Fruit fly (Drosophila melanogaster) whole organism, embryonic: Measurements from ENCODE around the gene ds.

Source experiments
- Aef1 ChIP-seq: fragments of 200-800 bp; sonication (Bioruptor generic); IDR thresholded peaks from 3 replicates; pipeline ENCODE4 v1.3.6; 2022; ENCODE audit warnings: missing biosample characterization, missing genetic modification characterization
- B-H1 ChIP-seq: fragments of 200-800 bp; sonication (Bioruptor generic); IDR thresholded peaks from 3 replicates; pipeline ENCODE4 v1.3.6; 2022; ENCODE audit warnings: missing biosample characterization, missing genetic modification characterization
- CG10654 ChIP-seq: fragments of 200-800 bp; sonication (Bioruptor generic); optimal IDR thresholded peaks from 2 replicates; lab custom pipeline; 2016; ENCODE audit warnings: missing biosample characterization, missing genetic modification characterization
- CG10959 ChIP-seq: fragments of 200-800 bp; sonication (Bioruptor generic); IDR thresholded peaks from 2 replicates; pipeline ENCODE4 v1.3.6; 2022; ENCODE audit warnings: missing biosample characterization, missing genetic modification characterization
- CG11456 ChIP-seq: fragments of 200-800 bp; sonication (Bioruptor generic); IDR thresholded peaks from 3 replicates; pipeline ENCODE4 v1.3.6; 2022; ENCODE audit warnings: missing biosample characterization, missing genetic modification characterization
- CG11504 ChIP-seq: fragments of 200-800 bp; sonication (Bioruptor generic); optimal IDR thresholded peaks from 3 replicates; lab custom pipeline; 2019; ENCODE audit warnings: missing biosample characterization, mild to moderate bottlenecking, missing genetic modification characterization, moderate library complexity
- CG1233 ChIP-seq: fragments of 200-800 bp; sonication (Bioruptor generic); optimal IDR thresholded peaks from 4 replicates; lab custom pipeline; 2018; ENCODE audit warnings: missing biosample characterization, mild to moderate bottlenecking, missing genetic modification characterization
- CG13296 ChIP-seq: fragments of 200-800 bp; sonication (Bioruptor generic); optimal IDR thresholded peaks from 3 replicates; lab custom pipeline; 2018; ENCODE audit warnings: missing biosample characterization, mild to moderate bottlenecking, missing genetic modification characterization
- CG15514 ChIP-seq: fragments of 200-800 bp; sonication (Bioruptor generic); optimal IDR thresholded peaks from 3 replicates; lab custom pipeline; 2017; ENCODE audit warnings: missing biosample characterization, missing genetic modification characterization, mild to moderate bottlenecking, moderate library complexity, missing genetic modification reagents
- CG16813 ChIP-seq: fragments of 200-800 bp; sonication (Bioruptor generic); IDR thresholded peaks from 3 replicates; pipeline ENCODE4 v1.3.6; 2022; ENCODE audit warnings: missing biosample characterization, missing genetic modification characterization; ENCODE audit not compliant: partially characterized antibody
- CG17328 ChIP-seq: fragments of 200-800 bp; sonication (Bioruptor generic); IDR thresholded peaks from 2 replicates; pipeline ENCODE4 v1.3.6; 2022; ENCODE audit warnings: missing biosample characterization, missing genetic modification characterization
- CG2678 ChIP-seq: fragments of 200-800 bp; sonication (Bioruptor generic); optimal IDR thresholded peaks from 3 replicates; lab custom pipeline; 2019; ENCODE audit warnings: missing biosample characterization, mild to moderate bottlenecking, missing genetic modification characterization, moderate library complexity
- CG31224 ChIP-seq: fragments of 200-800 bp; sonication (Bioruptor generic); IDR thresholded peaks from 2 replicates; pipeline ENCODE4 v1.3.6; 2022; ENCODE audit warnings: missing biosample characterization, missing genetic modification characterization
- CG33213 ChIP-seq: fragments of 200-800 bp; sonication (Bioruptor generic); optimal IDR thresholded peaks from 3 replicates; lab custom pipeline; 2016; ENCODE audit warnings: missing biosample characterization, missing genetic modification characterization
- CG34422 ChIP-seq: fragments of 200-800 bp; sonication (Bioruptor generic); IDR thresholded peaks from 3 replicates; pipeline ENCODE4 v1.3.6; 2022; ENCODE audit warnings: missing biosample characterization, missing genetic modification characterization
- CG6654 ChIP-seq: fragments of 200-800 bp; sonication (Bioruptor generic); optimal IDR thresholded peaks from 2 replicates; lab custom pipeline; 2017; ENCODE audit warnings: missing biosample characterization, mild to moderate bottlenecking, missing genetic modification characterization
- CG8359 ChIP-seq: fragments of 200-800 bp; sonication (Bioruptor generic); optimal IDR thresholded peaks from 2 replicates; lab custom pipeline; 2017; ENCODE audit warnings: missing biosample characterization, mild to moderate bottlenecking, missing genetic modification characterization, borderline replicate concordance
- CTCF ChIP-seq: fragments of 200-800 bp; sonication (Bioruptor generic); optimal IDR thresholded peaks from 2 replicates; lab custom pipeline; 2017; ENCODE audit warnings: missing biosample characterization, mild to moderate bottlenecking, missing genetic modification characterization, moderate library complexity
- Dbx ChIP-seq: fragments of 200-800 bp; sonication (Bioruptor generic); IDR thresholded peaks from 3 replicates; pipeline ENCODE4 v1.3.6; 2022; ENCODE audit warnings: missing biosample characterization, missing genetic modification characterization
- Deaf1 ChIP-seq: fragments of 200-800 bp; optimal IDR thresholded peaks from 3 replicates; lab custom pipeline; 2019; ENCODE audit warnings: missing biosample characterization, mild to moderate bottlenecking, missing genetic modification characterization, moderate library complexity
- ERR ChIP-seq: fragments of 200-800 bp; sonication (Bioruptor generic); optimal IDR thresholded peaks from 2 replicates; lab custom pipeline; 2016; ENCODE audit warnings: missing biosample characterization, missing genetic modification characterization
- Fer1 ChIP-seq: fragments of 200-800 bp; sonication (Bioruptor generic); optimal IDR thresholded peaks from 2 replicates; lab custom pipeline; 2017; ENCODE audit warnings: missing biosample characterization, mild to moderate bottlenecking, missing genetic modification characterization
- HLHmδ ChIP-seq: fragments of 200-800 bp; sonication (Bioruptor generic); optimal IDR thresholded peaks from 2 replicates; lab custom pipeline; 2018; ENCODE audit warnings: missing biosample characterization, mild to moderate bottlenecking, missing genetic modification characterization, moderate library complexity
- Hmr ChIP-seq: fragments of 200-800 bp; sonication (Bioruptor generic); optimal IDR thresholded peaks from 3 replicates; lab custom pipeline; 2017; ENCODE audit warnings: mild to moderate bottlenecking, missing biosample characterization, missing genetic modification reagents, missing genetic modification characterization
- Jarid2 ChIP-seq: fragments of 200-800 bp; sonication (Bioruptor generic); optimal IDR thresholded peaks from 3 replicates; lab custom pipeline; 2017; ENCODE audit warnings: mild to moderate bottlenecking, missing biosample characterization, missing genetic modification reagents, missing genetic modification characterization
- Lim3 ChIP-seq: fragments of 200-800 bp; sonication (Bioruptor generic); IDR thresholded peaks from 2 replicates; pipeline ENCODE4 v1.3.6; 2022; ENCODE audit warnings: missing biosample characterization, missing genetic modification characterization
- Med ChIP-seq: fragments of 200-800 bp; sonication (Bioruptor generic); peaks from one replicate; lab custom pipeline; 2016; ENCODE audit warnings: missing biosample characterization, missing genetic modification characterization, mild to moderate bottlenecking, inconsistent platforms, moderate library complexity
- Optix ChIP-seq: fragments of 200-800 bp; sonication (Bioruptor generic); IDR thresholded peaks from 3 replicates; pipeline ENCODE4 v1.3.6; 2022; ENCODE audit warnings: missing biosample characterization, missing genetic modification characterization
- Scr ChIP-seq: fragments of 200-800 bp; sonication (Bioruptor generic); IDR thresholded peaks from 2 replicates; pipeline ENCODE4 v1.3.6; 2022; ENCODE audit warnings: missing biosample characterization, missing genetic modification characterization; ENCODE audit not compliant: partially characterized antibody
- abd-A ChIP-seq: fragments of 200-800 bp; sonication (Bioruptor generic); optimal IDR thresholded peaks from 3 replicates; lab custom pipeline; 2019; ENCODE audit warnings: missing biosample characterization, mild to moderate bottlenecking, missing genetic modification characterization, moderate library complexity
- ac ChIP-seq: fragments of 200-800 bp; sonication (Bioruptor generic); optimal IDR thresholded peaks from 3 replicates; lab custom pipeline; 2017; ENCODE audit warnings: missing biosample characterization, mild to moderate bottlenecking, missing genetic modification characterization
- ara ChIP-seq: fragments of 200-800 bp; sonication (Bioruptor generic); IDR thresholded peaks from 2 replicates; pipeline ENCODE4 v1.3.6; 2022; ENCODE audit warnings: missing biosample characterization, missing genetic modification characterization
- bcd ChIP-seq: fragments of 200-800 bp; sonication (Bioruptor generic); optimal IDR thresholded peaks from 2 replicates; lab custom pipeline; 2017; ENCODE audit warnings: missing biosample characterization, mild to moderate bottlenecking, missing genetic modification characterization
- cas ChIP-seq: fragments of 200-800 bp; sonication (Bioruptor generic); IDR thresholded peaks from 2 replicates; pipeline ENCODE4 v1.3.6; 2022; ENCODE audit warnings: missing biosample characterization, missing genetic modification characterization
- crc ChIP-seq: fragments of 200-800 bp; sonication (Bioruptor generic); optimal IDR thresholded peaks from 2 replicates; lab custom pipeline; 2016; ENCODE audit warnings: missing biosample characterization, missing genetic modification characterization
- dmrt99B ChIP-seq: fragments of 200-800 bp; sonication (Bioruptor generic); optimal IDR thresholded peaks from 2 replicates; lab custom pipeline; 2018; ENCODE audit warnings: missing biosample characterization, mild to moderate bottlenecking, missing genetic modification characterization, moderate library complexity
- gce ChIP-seq: fragments of 200-800 bp; sonication (Bioruptor generic); IDR thresholded peaks from 3 replicates; pipeline ENCODE4 v1.3.6; 2022; ENCODE audit warnings: missing biosample characterization, missing genetic modification characterization
- gcm2 ChIP-seq: fragments of 200-800 bp; sonication (Bioruptor generic); optimal IDR thresholded peaks from 2 replicates; lab custom pipeline; 2016; ENCODE audit warnings: missing biosample characterization, missing genetic modification characterization
- grau ChIP-seq: fragments of 200-800 bp; optimal IDR thresholded peaks from 3 replicates; lab custom pipeline; 2019; ENCODE audit warnings: missing biosample characterization, mild to moderate bottlenecking, missing genetic modification characterization, moderate library complexity
- jumu ChIP-seq: fragments of 200-800 bp; sonication (Bioruptor generic); optimal IDR thresholded peaks from 3 replicates; lab custom pipeline; 2016; ENCODE audit warnings: missing biosample characterization, missing genetic modification characterization
- nerfin-2 ChIP-seq: fragments of 200-800 bp; sonication (Bioruptor generic); IDR thresholded peaks from 2 replicates; pipeline ENCODE4 v1.3.6; 2022; ENCODE audit warnings: missing biosample characterization, missing genetic modification characterization; ENCODE audit not compliant: partially characterized antibody
- onecut ChIP-seq: fragments of 200-800 bp; sonication (Bioruptor generic); IDR thresholded peaks from 2 replicates; pipeline ENCODE4 v1.3.6; 2022; ENCODE audit warnings: missing biosample characterization, missing genetic modification characterization
- schlank ChIP-seq: fragments of 200-800 bp; sonication (Bioruptor generic); optimal IDR thresholded peaks from 2 replicates; lab custom pipeline; 2018; ENCODE audit warnings: missing biosample characterization, mild to moderate bottlenecking, missing genetic modification characterization
- sens ChIP-seq: fragments of 200-800 bp; sonication (Bioruptor generic); peaks from one replicate; lab custom pipeline; 2016; ENCODE audit warnings: missing biosample characterization, missing genetic modification characterization
- toy ChIP-seq: fragments of 200-800 bp; sonication (Bioruptor generic); IDR thresholded peaks from 2 replicates; pipeline ENCODE4 v1.3.6; 2022; ENCODE audit warnings: missing biosample characterization, missing genetic modification characterization
- tx ChIP-seq: fragments of 200-800 bp; sonication (Bioruptor generic); optimal IDR thresholded peaks from 2 replicates; lab custom pipeline; 2016; ENCODE audit warnings: missing biosample characterization, missing genetic modification characterization
- zf30C ChIP-seq: fragments of 200-800 bp; sonication (Bioruptor generic); optimal IDR thresholded peaks from 3 replicates; lab custom pipeline; 2018; ENCODE audit warnings: missing biosample characterization, mild to moderate bottlenecking, missing genetic modification characterization

Gene ds

DNA sequence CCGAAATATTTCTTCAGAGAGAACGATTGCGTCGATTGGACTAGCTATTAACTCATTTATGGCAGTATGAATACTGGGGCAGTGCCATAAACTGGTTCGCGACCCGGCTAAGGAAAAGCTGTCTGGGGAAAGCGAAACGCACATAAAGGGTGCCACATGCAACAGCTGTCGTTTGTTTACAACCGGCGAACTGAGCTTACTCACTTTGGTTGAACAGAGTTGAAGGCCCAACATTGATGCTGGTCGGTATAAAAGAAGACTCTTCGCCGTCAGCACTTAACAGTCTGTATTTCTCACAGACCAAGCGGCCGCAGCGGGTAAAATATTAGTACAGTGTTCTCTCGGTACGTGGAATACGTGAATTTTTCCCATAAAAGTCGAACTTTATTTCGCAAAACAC lies 31.0 kb upstream of the ds start (continued):
- no peak for TF ChIP-seq CG33213
- TF ChIP-seq Lim3 (GFP tag; lab: Robert Waterston, UW): no peak
- TF ChIP-seq Scr (GFP tag; lab: Robert Waterston, UW): no peak
- TF ChIP-seq CG34422 (GFP tag; lab: Robert Waterston, UW): no peak; the same call in 2 of the 3 replicates
- no peak for TF ChIP-seq CG10654 (GFP tag; lab: Kevin White, UChicago)
- TF ChIP-seq CG2678 (tag; lab: Kevin White, UChicago): peak; percentile 23
- no peak for TF ChIP-seq Deaf1 (tag; lab: Kevin White, UChicago)
- TF ChIP-seq jumu (GFP tag; lab: Kevin White, UChicago): no peak
- TF ChIP-seq sens (GFP tag; lab: Kevin White, UChicago): peak; percentile 83
- no peak for TF ChIP-seq bcd (GFP tag; lab: Kevin White, UChicago)
- 0 out of 3 replicates have a peak, but pooled peaks have one; percentile 24 for TF ChIP-seq Optix (GFP tag; lab: Robert Waterston, UW)
- no peak for TF ChIP-seq Jarid2
- peak; percentile 59 for TF ChIP-seq Fer1
- no peak for TF ChIP-seq crc
- no peak for TF ChIP-seq CG8359 (GFP tag; lab: Kevin White, UChicago)
- no peak for TF ChIP-seq HLHmδ
- TF ChIP-seq CG13296 (GFP tag; lab: Kevin White, UChicago): no peak
- no peak for TF ChIP-seq CG16813
- TF ChIP-seq Hmr: peak; percentile 47
- no peak for TF ChIP-seq gcm2 (GFP tag; lab: Kevin White, UChicago)
- no peak for TF ChIP-seq CG17328
- no peak for TF ChIP-seq cas (GFP tag; lab: Robert Waterston, UW)
- peak; percentile 27 for TF ChIP-seq dmrt99B (tag; lab: Kevin White, UChicago)
- TF ChIP-seq zf30C (GFP tag; lab: Kevin White, UChicago): no peak
- TF ChIP-seq CG6654 (GFP tag; lab: Kevin White, UChicago): no peak
- no peak for TF ChIP-seq Dbx (GFP tag; lab: Robert Waterston, UW)
- peak; percentile 33 for TF ChIP-seq CG15514 (GFP tag; lab: Kevin White, UChicago)
- peak; percentile 85 for TF ChIP-seq Med (GFP tag; lab: Kevin White, UChicago)
- no peak for TF ChIP-seq toy (GFP tag; lab: Robert Waterston, UW)
- no peak for TF ChIP-seq ERR (GFP tag; lab: Kevin White, UChicago)
- no peak for TF ChIP-seq gce
- TF ChIP-seq ac (GFP tag; lab: Kevin White, UChicago): no peak
- TF ChIP-seq CG11456 (GFP tag; lab: Robert Waterston, UW): no peak
- TF ChIP-seq CG11504: peak; percentile 19
- TF ChIP-seq ara (GFP tag; lab: Robert Waterston, UW): 0 out of 2 replicates have a peak, but pooled peaks have one; percentile 53
- TF ChIP-seq B-H1 (GFP tag; lab: Robert Waterston, UW): no peak
- no peak for TF ChIP-seq schlank (tag; lab: Kevin White, UChicago)
- TF ChIP-seq Aef1 (GFP tag; lab: Robert Waterston, UW): no peak
- TF ChIP-seq nerfin-2 (GFP tag; lab: Robert Waterston, UW): no peak
- peak; percentile 40 for TF ChIP-seq abd-A (tag; lab: Kevin White, UChicago)
- TF ChIP-seq grau (tag; lab: Kevin White, UChicago): peak; percentile 60
- TF ChIP-seq onecut (GFP tag; lab: Robert Waterston, UW): no peak
- TF ChIP-seq CTCF (GFP tag; lab: Kevin White, UChicago): peak; percentile 67
- TF ChIP-seq CG10959 (GFP tag; lab: Robert Waterston, UW): no peak
- peak; percentile 2 for TF ChIP-seq CG1233
- TF ChIP-seq tx (GFP tag; lab: Kevin White, UChicago): no peak
- no peak for TF ChIP-seq CG31224 (GFP tag; lab: Robert Waterston, UW)
